Worm (Caenorhabditis elegans): Measurements from ENCODE around the gene knl-1.

- TF ChIP-seq unc-62 (GFP tag; optimal IDR thresholded peaks at IDR 0.05) (no peak), ceh-58 (GFP tag; IDR thresholded peaks at IDR 0.05) (0 out of 2 replicates have a peak, but pooled peaks have one; percentile 65), dpl-1 (GFP tag; optimal IDR thresholded peaks at IDR 0.05) (no peak)
These were observed 21.0 kb upstream of the knl-1 start for ce11 chrIII:8229480-8229879.

All from whole organism, young adult.